Fruit fly (Drosophila melanogaster) whole organism, embryonic: ENCODE measurements around the gene CG2767.
A peak's percentile ranks its signal among the peaks of the same experiment; 100 is the strongest.

Experiments
- B-H2 ChIP-seq: fragments of 200-800 bp; sonication (Bioruptor generic); optimal IDR thresholded peaks from 2 replicates; lab custom pipeline; 2018; ENCODE audit warnings: missing biosample characterization, mild to moderate bottlenecking, missing genetic modification characterization
- BEAF-32 ChIP-seq: fragments of 200-800 bp; sonication (Bioruptor generic); optimal IDR thresholded peaks from 3 replicates; lab custom pipeline; 2017; ENCODE audit warnings: missing biosample characterization, missing genetic modification characterization, mild to moderate bottlenecking, moderate library complexity, missing genetic modification reagents
- CG10462 ChIP-seq: fragments of 200-800 bp; sonication (Bioruptor generic); optimal IDR thresholded peaks from 2 replicates; lab custom pipeline; 2016; ENCODE audit warnings: missing biosample characterization, missing genetic modification characterization
- CG10565 ChIP-seq: fragments of 200-800 bp; sonication (Bioruptor generic); optimal IDR thresholded peaks from 3 replicates; lab custom pipeline; 2016; ENCODE audit warnings: missing biosample characterization, mild to moderate bottlenecking, missing genetic modification characterization
- CG10959 ChIP-seq: fragments of 200-800 bp; sonication (Bioruptor generic); IDR thresholded peaks from 2 replicates; pipeline ENCODE4 v1.3.6; 2022; ENCODE audit warnings: missing biosample characterization, missing genetic modification characterization
- CG11398 ChIP-seq: fragments of 200-800 bp; sonication (Bioruptor generic); optimal IDR thresholded peaks from 2 replicates; lab custom pipeline; 2016; ENCODE audit warnings: missing biosample characterization, missing genetic modification characterization
- CG11723 ChIP-seq: fragments of 200-800 bp; sonication (Bioruptor generic); optimal IDR thresholded peaks from 2 replicates; lab custom pipeline; 2017; ENCODE audit warnings: missing biosample characterization, mild to moderate bottlenecking, missing genetic modification characterization
- CG12071 ChIP-seq: fragments of 200-800 bp; sonication (Bioruptor generic); optimal IDR thresholded peaks from 3 replicates; lab custom pipeline; 2018; ENCODE audit warnings: missing biosample characterization, mild to moderate bottlenecking, missing genetic modification characterization
- CG12391 ChIP-seq: fragments of 200-800 bp; sonication (Bioruptor generic); optimal IDR thresholded peaks from 3 replicates; lab custom pipeline; 2018; ENCODE audit warnings: missing biosample characterization, mild to moderate bottlenecking, missing genetic modification characterization, moderate library complexity
- CG12659 ChIP-seq: fragments of 200-800 bp; sonication (Bioruptor generic); optimal IDR thresholded peaks from 3 replicates; lab custom pipeline; 2017; ENCODE audit warnings: mild to moderate bottlenecking, missing biosample characterization, missing genetic modification reagents, missing genetic modification characterization
- CG14014 ChIP-seq: fragments of 200-800 bp; sonication (Bioruptor generic); IDR thresholded peaks from 2 replicates; pipeline ENCODE4 v1.3.6; 2022; ENCODE audit warnings: missing biosample characterization, missing genetic modification characterization
- CG14050 ChIP-seq: fragments of 200-800 bp; sonication (Bioruptor generic); IDR thresholded peaks from 3 replicates; pipeline ENCODE4 v1.3.6; 2022; ENCODE audit warnings: missing biosample characterization, missing genetic modification characterization
- CG15696 ChIP-seq: fragments of 200-800 bp; sonication (Bioruptor generic); optimal IDR thresholded peaks from 2 replicates; lab custom pipeline; 2019; ENCODE audit warnings: missing biosample characterization, mild to moderate bottlenecking, missing genetic modification characterization, moderate library complexity
- CG1602 ChIP-seq: fragments of 200-800 bp; sonication (Bioruptor generic); optimal IDR thresholded peaks from 3 replicates; lab custom pipeline; 2016; ENCODE audit warnings: missing biosample characterization, missing genetic modification characterization
- CG17385 ChIP-seq: fragments of 200-800 bp; sonication (Bioruptor generic); optimal IDR thresholded peaks from 3 replicates; lab custom pipeline; 2018; ENCODE audit warnings: missing biosample characterization, mild to moderate bottlenecking, missing genetic modification characterization
- CG2120 ChIP-seq: fragments of 200-800 bp; sonication (Bioruptor generic); optimal IDR thresholded peaks from 3 replicates; lab custom pipeline; 2016; ENCODE audit warnings: missing biosample characterization, missing genetic modification characterization
- CG2129 ChIP-seq: fragments of 200-800 bp; sonication (Bioruptor generic); IDR thresholded peaks from 2 replicates; pipeline ENCODE4 v1.3.6; 2022; ENCODE audit warnings: missing biosample characterization, missing genetic modification characterization; ENCODE audit not compliant: partially characterized antibody
- CG30431 ChIP-seq: fragments of 200-800 bp; sonication (Bioruptor generic); optimal IDR thresholded peaks from 2 replicates; lab custom pipeline; 2017; ENCODE audit warnings: missing biosample characterization, missing genetic modification characterization
- CG33557 ChIP-seq: fragments of 200-800 bp; sonication (Bioruptor generic); optimal IDR thresholded peaks from 2 replicates; lab custom pipeline; 2019; ENCODE audit warnings: missing biosample characterization, mild to moderate bottlenecking, missing genetic modification characterization, moderate library complexity
- CG43689 ChIP-seq: fragments of 200-800 bp; sonication (Bioruptor generic); IDR thresholded peaks from 2 replicates; pipeline ENCODE4 v1.3.6; 2022; ENCODE audit warnings: missing biosample characterization, missing genetic modification characterization
- CG5953 ChIP-seq: fragments of 200-800 bp; sonication (Bioruptor generic); IDR thresholded peaks from 2 replicates; pipeline ENCODE4 v1.3.6; 2022; ENCODE audit warnings: missing biosample characterization, missing genetic modification characterization
- CG7556 ChIP-seq: fragments of 200-800 bp; sonication (Bioruptor generic); optimal IDR thresholded peaks from 2 replicates; lab custom pipeline; 2017; ENCODE audit warnings: missing biosample characterization, mild to moderate bottlenecking, missing genetic modification characterization
- CG8478 ChIP-seq: fragments of >200 bp; optimal IDR thresholded peaks from 2 replicates; lab custom pipeline; 2018
- CTCF ChIP-seq: fragments of 200-800 bp; sonication (Bioruptor generic); optimal IDR thresholded peaks from 2 replicates; lab custom pipeline; 2017; ENCODE audit warnings: missing biosample characterization, mild to moderate bottlenecking, missing genetic modification characterization, moderate library complexity
- CrebB ChIP-seq: fragments of 200-800 bp; sonication (Bioruptor generic); optimal IDR thresholded peaks from 3 replicates; lab custom pipeline; 2018; ENCODE audit warnings: missing biosample characterization, mild to moderate bottlenecking, missing genetic modification characterization
- D19A ChIP-seq: fragments of 200-800 bp; optimal IDR thresholded peaks from 3 replicates; lab custom pipeline; 2019; ENCODE audit warnings: missing biosample characterization, mild to moderate bottlenecking, missing genetic modification characterization, moderate library complexity
- Dbx ChIP-seq: fragments of 200-800 bp; sonication (Bioruptor generic); IDR thresholded peaks from 3 replicates; pipeline ENCODE4 v1.3.6; 2022; ENCODE audit warnings: missing biosample characterization, missing genetic modification characterization
- Dfd ChIP-seq, 2 experiments: fragments of >200 bp; optimal IDR thresholded peaks; 2 replicates each; lab custom pipeline; 2017; ENCODE audit warnings: missing biosample characterization in 2 of 2, missing genetic modification characterization in 2 of 2
- GATAe ChIP-seq: fragments of 200-800 bp; sonication (Bioruptor generic); conservative IDR thresholded peaks from 2 replicates; pipeline ENCODE4 v1.3.6; 2022; ENCODE audit warnings: missing biosample characterization, missing genetic modification characterization
- Hr78 ChIP-seq, 2 experiments: fragments of 200-800 bp in 1 of 2; fragments of >200 bp in 1 of 2; sonication (Bioruptor generic) in 1 of 2; optimal IDR thresholded peaks; 2 replicates each; lab custom pipeline; 2017 to 2019; ENCODE audit warnings: missing biosample characterization in 2 of 2, missing genetic modification characterization in 2 of 2, mild to moderate bottlenecking in 1 of 2, moderate library complexity in 1 of 2
- Meics ChIP-seq: fragments of 200-800 bp; sonication (Bioruptor generic); optimal IDR thresholded peaks from 2 replicates; lab custom pipeline; 2017; ENCODE audit warnings: missing biosample characterization, mild to moderate bottlenecking, missing genetic modification characterization
- Rfx ChIP-seq: fragments of 200-800 bp; sonication (Bioruptor generic); IDR thresholded peaks from 2 replicates; pipeline ENCODE4 v1.3.6; 2022; ENCODE audit warnings: missing biosample characterization, missing genetic modification characterization
- Six4 ChIP-seq: fragments of 200-800 bp; sonication (Bioruptor generic); optimal IDR thresholded peaks from 2 replicates; lab custom pipeline; 2016; ENCODE audit warnings: missing biosample characterization, missing genetic modification characterization
- Ssrp ChIP-seq: fragments of 200-800 bp; sonication (Bioruptor generic); optimal IDR thresholded peaks from 2 replicates; lab custom pipeline; 2018; ENCODE audit warnings: missing biosample characterization, mild to moderate bottlenecking, missing genetic modification characterization, moderate library complexity
- TFAM ChIP-seq: fragments of 200-800 bp; sonication (Bioruptor generic); optimal IDR thresholded peaks from 2 replicates; lab custom pipeline; 2017; ENCODE audit warnings: missing biosample characterization, missing genetic modification characterization, inconsistent platforms
- btn ChIP-seq: fragments of 200-800 bp; sonication (Bioruptor generic); optimal IDR thresholded peaks from 2 replicates; lab custom pipeline; 2016; ENCODE audit warnings: missing biosample characterization, missing genetic modification characterization
- cg ChIP-seq: fragments of 200-800 bp; sonication (Bioruptor generic); optimal IDR thresholded peaks from 3 replicates; lab custom pipeline; 2019; ENCODE audit warnings: missing biosample characterization, mild to moderate bottlenecking, missing genetic modification characterization, moderate library complexity
- danr ChIP-seq: fragments of 200-800 bp; sonication (Bioruptor generic); IDR thresholded peaks from 2 replicates; pipeline ENCODE4 v1.3.6; 2022; ENCODE audit warnings: missing biosample characterization, missing genetic modification characterization
- gcm2 ChIP-seq: fragments of 200-800 bp; sonication (Bioruptor generic); optimal IDR thresholded peaks from 2 replicates; lab custom pipeline; 2016; ENCODE audit warnings: missing biosample characterization, missing genetic modification characterization
- h ChIP-seq: fragments of >200 bp; optimal IDR thresholded peaks from 2 replicates; lab custom pipeline; 2017
- inv ChIP-seq: fragments of 200-800 bp; sonication (Bioruptor generic); IDR thresholded peaks from 2 replicates; pipeline ENCODE4 v1.3.6; 2022; ENCODE audit warnings: missing biosample characterization, missing genetic modification characterization; ENCODE audit not compliant: partially characterized antibody
- kni ChIP-seq: fragments of 200-800 bp; sonication (Bioruptor generic); optimal IDR thresholded peaks from 3 replicates; lab custom pipeline; 2017; ENCODE audit warnings: mild to moderate bottlenecking, missing biosample characterization, missing genetic modification reagents, missing genetic modification characterization
- p53 ChIP-seq: fragments of 200-800 bp; sonication (Bioruptor generic); optimal IDR thresholded peaks from 2 replicates; lab custom pipeline; 2016; ENCODE audit warnings: missing biosample characterization, missing genetic modification characterization
- psq ChIP-seq: fragments of 200-800 bp; sonication (Bioruptor generic); optimal IDR thresholded peaks from 2 replicates; lab custom pipeline; 2017; ENCODE audit warnings: missing biosample characterization, missing genetic modification characterization
- pum ChIP-seq: fragments of 200-800 bp; sonication (Bioruptor generic); optimal IDR thresholded peaks from 2 replicates; lab custom pipeline; 2016; ENCODE audit warnings: missing biosample characterization, missing genetic modification characterization
- row ChIP-seq: fragments of 200-800 bp; sonication (Bioruptor generic); IDR thresholded peaks from 3 replicates; pipeline ENCODE4 v1.3.6; 2022; ENCODE audit warnings: missing biosample characterization, missing genetic modification characterization
- run ChIP-seq: fragments of 200-800 bp; sonication (Bioruptor generic); optimal IDR thresholded peaks from 3 replicates; lab custom pipeline; 2018; ENCODE audit warnings: missing biosample characterization, mild to moderate bottlenecking, missing genetic modification characterization
- schlank ChIP-seq: fragments of 200-800 bp; sonication (Bioruptor generic); optimal IDR thresholded peaks from 2 replicates; lab custom pipeline; 2018; ENCODE audit warnings: missing biosample characterization, mild to moderate bottlenecking, missing genetic modification characterization
- shn ChIP-seq: fragments of 200-800 bp; sonication (Bioruptor generic); optimal IDR thresholded peaks from 3 replicates; lab custom pipeline; 2016; ENCODE audit warnings: missing biosample characterization, missing genetic modification characterization
- slou ChIP-seq: fragments of 200-800 bp; sonication (Bioruptor generic); optimal IDR thresholded peaks from 3 replicates; lab custom pipeline; 2016; ENCODE audit warnings: missing biosample characterization, missing genetic modification characterization
- toy ChIP-seq: fragments of 200-800 bp; sonication (Bioruptor generic); IDR thresholded peaks from 2 replicates; pipeline ENCODE4 v1.3.6; 2022; ENCODE audit warnings: missing biosample characterization, missing genetic modification characterization
- trem ChIP-seq: fragments of 200-800 bp; optimal IDR thresholded peaks from 3 replicates; lab custom pipeline; 2019; ENCODE audit warnings: missing biosample characterization, mild to moderate bottlenecking, missing genetic modification characterization, moderate library complexity
- tx ChIP-seq: fragments of 200-800 bp; sonication (Bioruptor generic); optimal IDR thresholded peaks from 2 replicates; lab custom pipeline; 2016; ENCODE audit warnings: missing biosample characterization, missing genetic modification characterization

The CG2767 gene

DNA sequence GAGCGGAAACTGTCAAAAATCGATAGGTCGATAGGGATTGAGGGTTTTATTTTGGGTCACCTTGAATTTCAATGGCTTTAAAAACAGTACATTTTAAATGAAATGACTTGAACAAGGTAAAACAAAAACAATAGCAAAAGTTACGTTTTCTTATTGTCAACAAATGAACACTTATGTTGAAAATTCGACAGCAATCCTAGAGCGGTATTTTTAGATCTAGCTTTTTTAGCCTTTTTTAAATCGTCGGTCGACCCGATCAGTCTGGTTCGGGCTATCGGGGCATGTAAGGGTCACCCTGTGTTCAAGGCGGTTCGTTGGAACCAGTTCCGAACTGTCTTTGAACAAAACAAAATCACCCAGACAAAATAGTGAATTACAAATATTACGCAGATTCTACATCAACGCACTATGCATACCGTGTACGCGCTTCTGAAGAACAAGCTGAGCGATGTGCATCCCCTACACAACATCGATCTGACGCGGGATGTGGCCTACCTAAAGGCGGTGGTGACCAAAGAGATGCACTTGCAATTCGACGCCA is 1.2 kb upstream of the CG2767 start, which contains the start of the genes CG11052 and CG3223 (continued):
- TF ChIP-seq toy = no peak
- TF ChIP-seq gcm2 = no peak
- TF ChIP-seq Six4 (GFP tag; lab: Kevin White, UChicago) = no peak
- peak; percentile 15 for TF ChIP-seq CG17385
- TF ChIP-seq Rfx (GFP tag; lab: Robert Waterston, UW) = peak; percentile 55; the same call in 1 of the 2 replicates
- no peak for TF ChIP-seq Dfd (GFP tag; optimal IDR thresholded peaks at IDR 0.05; lab: Kevin White, UChicago)
- TF ChIP-seq CG12659 (GFP tag; lab: Kevin White, UChicago) = peak; percentile 64
- TF ChIP-seq run = no peak
- peak; percentile 64 for TF ChIP-seq D19A (tag; lab: Kevin White, UChicago)
- TF ChIP-seq trem (tag; lab: Kevin White, UChicago) = no peak
- no peak for TF ChIP-seq TFAM
- no peak for TF ChIP-seq CG8478 (lab: Kevin White, UChicago)
- peak; percentile 20 for TF ChIP-seq CTCF (GFP tag; lab: Kevin White, UChicago)
- peak; percentile 21 for TF ChIP-seq kni (GFP tag; lab: Kevin White, UChicago)
- no peak for TF ChIP-seq CG10959 (GFP tag; lab: Robert Waterston, UW)
- TF ChIP-seq GATAe (GFP tag; lab: Robert Waterston, UW) = no peak
- TF ChIP-seq CG2120 = peak; percentile 50
- no peak for TF ChIP-seq CG43689 (GFP tag; lab: Robert Waterston, UW)
- no peak for TF ChIP-seq CG11723 (GFP tag; lab: Kevin White, UChicago)
- no peak for TF ChIP-seq cg (GFP tag; lab: Kevin White, UChicago)
- TF ChIP-seq Dbx (GFP tag; lab: Robert Waterston, UW) = no peak
- TF ChIP-seq CG30431 = no peak
- no peak for TF ChIP-seq tx (GFP tag; lab: Kevin White, UChicago)
- no peak for TF ChIP-seq CG10565 (GFP tag; lab: Kevin White, UChicago)
- no peak for TF ChIP-seq CrebB
- TF ChIP-seq B-H2 (GFP tag; lab: Kevin White, UChicago) = no peak
- TF ChIP-seq pum (GFP tag; lab: Kevin White, UChicago) = no peak
- TF ChIP-seq CG10462 (GFP tag; lab: Kevin White, UChicago) = no peak
- TF ChIP-seq shn (GFP tag; lab: Kevin White, UChicago) = no peak
- no peak for TF ChIP-seq h (lab: Kevin White, UChicago)
- TF ChIP-seq inv (GFP tag; lab: Robert Waterston, UW) = peak; percentile 12; the same call in 1 of the 2 replicates
- no peak for TF ChIP-seq CG2129 (GFP tag; lab: Robert Waterston, UW)
- TF ChIP-seq slou (GFP tag; lab: Kevin White, UChicago) = no peak
- TF ChIP-seq CG14050 (GFP tag; lab: Robert Waterston, UW) = no peak
- TF ChIP-seq CG5953 (GFP tag; lab: Robert Waterston, UW) = no peak
- peak; percentile 36 for TF ChIP-seq CG12391
- TF ChIP-seq psq = no peak
- TF ChIP-seq CG7556 (GFP tag; lab: Kevin White, UChicago) = no peak
- no peak for TF ChIP-seq btn (GFP tag; lab: Kevin White, UChicago)
- no peak for TF ChIP-seq danr
- no peak for TF ChIP-seq schlank (tag; lab: Kevin White, UChicago)
- no peak for TF ChIP-seq p53 (GFP tag; lab: Kevin White, UChicago)
- TF ChIP-seq CG14014 (GFP tag; lab: Robert Waterston, UW) = no peak; the same call in 1 of the 2 replicates
- TF ChIP-seq CG33557 (GFP tag; lab: Kevin White, UChicago) = no peak
- no peak for TF ChIP-seq CG12071 (GFP tag; lab: Kevin White, UChicago)
- TF ChIP-seq CG11398 = no peak
- TF ChIP-seq CG15696 = peak; percentile 8
- TF ChIP-seq Ssrp (tag; lab: Kevin White, UChicago) = no peak
- no peak for TF ChIP-seq CG1602 (GFP tag; lab: Kevin White, UChicago)
- TF ChIP-seq row (GFP tag; lab: Robert Waterston, UW) = peak; percentile 62
- TF ChIP-seq BEAF-32 (GFP tag; lab: Kevin White, UChicago) = peak; percentile 55
- TF ChIP-seq Meics (GFP tag; lab: Kevin White, UChicago) = peak; percentile 45
- TF ChIP-seq Hr78 (GFP tag; optimal IDR thresholded peaks at IDR 0.05; lab: Kevin White, UChicago) = no peak
